Worm (Caenorhabditis elegans) whole organism, L4 larva: Measurements from ENCODE around the gene F44E2.3.

Experiments used
- D1046.2 ChIP-seq: fragments of 200-800 bp; sonication (Bioruptor generic); IDR thresholded peaks from 2 replicates; pipeline ENCODE4 v1.3.6; 2022; ENCODE audit warnings: missing genetic modification characterization, missing compliant biosample characterization
- F10B5.3 ChIP-seq: sonication (generic microtip); optimal IDR thresholded peaks from 2 replicates; lab custom pipeline; 2016; ENCODE audit warnings: mild to moderate bottlenecking, missing genetic modification characterization, missing compliant biosample characterization
- F37D6.2 ChIP-seq: sonication (generic microtip); optimal IDR thresholded peaks from 2 replicates; lab custom pipeline; 2016; ENCODE audit warnings: mild to moderate bottlenecking, missing genetic modification characterization, missing compliant biosample characterization
- T26A8.4 ChIP-seq: fragments of 200-800 bp; sonication (Bioruptor generic); IDR thresholded peaks from 2 replicates; pipeline ENCODE4 v1.3.6; 2022; ENCODE audit warnings: missing genetic modification characterization, missing compliant biosample characterization
- Y105C5A.15 ChIP-seq: fragments of 200-800 bp; sonication (Bioruptor generic); IDR thresholded peaks from 2 replicates; pipeline ENCODE4 v1.3.6; 2022; ENCODE audit warnings: missing genetic modification characterization, missing compliant biosample characterization
- Y48G9A.11 ChIP-seq: fragments of 200-800 bp; sonication (Bioruptor generic); IDR thresholded peaks from 2 replicates; pipeline ENCODE4 v1.3.6; 2022; ENCODE audit warnings: missing genetic modification reagents, missing genetic modification characterization, missing compliant biosample characterization
- Y5F2A.4 ChIP-seq: fragments of 200-800 bp; sonication (Bioruptor generic); optimal IDR thresholded peaks from 2 replicates; lab custom pipeline; 2018; ENCODE audit warnings: mild to moderate bottlenecking, missing genetic modification characterization, missing compliant biosample characterization
- ZK337.2 ChIP-seq: fragments of 200-800 bp; sonication (Bioruptor generic); IDR thresholded peaks from 2 replicates; pipeline ENCODE4 v1.3.6; 2022; ENCODE audit warnings: missing genetic modification reagents, missing genetic modification characterization, missing compliant biosample characterization
- aha-1 ChIP-seq: fragments of 150-350 bp; peaks from one replicate; lab custom pipeline; 2014; ENCODE audit warnings: missing biosample characterization, missing genetic modification characterization
- aly-2 ChIP-seq: sonication (generic microtip); optimal IDR thresholded peaks from 2 replicates; lab custom pipeline; 2018; ENCODE audit warnings: missing biosample characterization, missing genetic modification characterization
- arid-1 ChIP-seq: fragments of 200-800 bp; sonication (Bioruptor generic); conservative IDR thresholded peaks from 2 replicates; pipeline ENCODE4 v1.3.6; 2022; ENCODE audit warnings: missing genetic modification reagents, missing genetic modification characterization, missing compliant biosample characterization
- ceh-28 ChIP-seq: fragments of 150-350 bp; optimal IDR thresholded peaks from 2 replicates; lab custom pipeline; 2014; ENCODE audit warnings: missing biosample characterization, missing genetic modification reagents, missing genetic modification characterization
- ceh-32 ChIP-seq: sonication (generic microtip); optimal IDR thresholded peaks from 2 replicates; lab custom pipeline; 2016; ENCODE audit warnings: mild to moderate bottlenecking, missing genetic modification characterization, missing compliant biosample characterization; ENCODE audit not compliant: poor library complexity
- ceh-44 ChIP-seq: fragments of 200-800 bp; sonication (Bioruptor generic); IDR thresholded peaks from 2 replicates; pipeline ENCODE4 v1.3.6; 2022; ENCODE audit warnings: missing genetic modification reagents, missing genetic modification characterization, missing compliant biosample characterization
- ceh-82 ChIP-seq: sonication (generic microtip); optimal IDR thresholded peaks from 2 replicates; lab custom pipeline; 2017; ENCODE audit warnings: missing biosample characterization, missing genetic modification characterization
- daf-16 ChIP-seq, 3 experiments: sonication (generic microtip); optimal IDR thresholded peaks; 2 replicates each; lab custom pipeline; 2016 to 2017; ENCODE audit warnings: missing genetic modification characterization in 3 of 3, missing genetic modification reagents in 3 of 3, mild to moderate bottlenecking in 2 of 3, missing compliant biosample characterization in 2 of 3, missing biosample characterization in 1 of 3, moderate library complexity in 1 of 3
- dmd-9 ChIP-seq: fragments of 200-800 bp; sonication (Bioruptor generic); IDR thresholded peaks from 2 replicates; pipeline ENCODE4 v1.3.6; 2022; ENCODE audit warnings: missing genetic modification reagents, missing genetic modification characterization, missing compliant biosample characterization
- dpl-1 ChIP-seq: fragments of 150-350 bp; optimal IDR thresholded peaks from 2 replicates; lab custom pipeline; 2014; ENCODE audit warnings: missing biosample characterization, missing genetic modification reagents, missing genetic modification characterization
- duxl-1 ChIP-seq: sonication (generic microtip); optimal IDR thresholded peaks from 2 replicates; lab custom pipeline; 2016; ENCODE audit warnings: mild to moderate bottlenecking, missing genetic modification characterization, moderate library complexity, missing compliant biosample characterization; ENCODE audit not compliant: poor library complexity
- dve-1 ChIP-seq: sonication (generic microtip); optimal IDR thresholded peaks from 2 replicates; lab custom pipeline; 2017; ENCODE audit warnings: antibody characterized with exemption, mild to moderate bottlenecking, missing genetic modification characterization, missing compliant biosample characterization; ENCODE audit not compliant: insufficient read depth
- egl-43 ChIP-seq: fragments of 200-800 bp; sonication (Bioruptor generic); IDR thresholded peaks from 2 replicates; pipeline ENCODE4 v1.3.6; 2022; ENCODE audit warnings: missing genetic modification reagents, missing genetic modification characterization, missing compliant biosample characterization
- gei-8 ChIP-seq: fragments of 200-800 bp; sonication (Bioruptor generic); optimal IDR thresholded peaks from 2 replicates; lab custom pipeline; 2018; ENCODE audit warnings: mild to moderate bottlenecking, missing genetic modification characterization, missing compliant biosample characterization
- jun-1 ChIP-seq: fragments of 150-350 bp; optimal IDR thresholded peaks from 2 replicates; lab custom pipeline; 2014; ENCODE audit warnings: missing biosample characterization, missing genetic modification reagents, missing genetic modification characterization
- lin-13 ChIP-seq: fragments of 150-350 bp; optimal IDR thresholded peaks from 2 replicates; lab custom pipeline; 2014; ENCODE audit warnings: missing biosample characterization, missing genetic modification reagents, missing genetic modification characterization
- lir-3 ChIP-seq: sonication (generic microtip); optimal IDR thresholded peaks from 2 replicates; lab custom pipeline; 2016; ENCODE audit warnings: mild to moderate bottlenecking, missing genetic modification characterization, missing compliant biosample characterization
- lsy-2 ChIP-seq, 2 experiments: fragments of 150-350 bp in 1 of 2; sonication (generic microtip) in 1 of 2; optimal IDR thresholded peaks; 2 replicates each; lab custom pipeline; 2014 to 2017; ENCODE audit warnings: missing biosample characterization in 2 of 2, missing genetic modification characterization in 2 of 2
- mdt-29 ChIP-seq: fragments of 200-800 bp; sonication (Bioruptor generic); IDR thresholded peaks from 2 replicates; pipeline ENCODE4 v1.3.6; 2022; ENCODE audit warnings: missing genetic modification reagents, missing genetic modification characterization, missing compliant biosample characterization
- mep-1 ChIP-seq: fragments of 150-350 bp; sonication (generic microtip); optimal IDR thresholded peaks from 3 replicates; lab custom pipeline; 2014; ENCODE audit warnings: missing biosample characterization, missing genetic modification characterization
- mes-2 ChIP-seq: sonication (generic microtip); optimal IDR thresholded peaks from 2 replicates; lab custom pipeline; 2016; ENCODE audit warnings: missing genotype, mild to moderate bottlenecking, missing genetic modification characterization, missing compliant biosample characterization; ENCODE audit not compliant: poor library complexity, severe bottlenecking
- mxl-3 ChIP-seq: fragments of 200-800 bp; sonication (Bioruptor generic); optimal IDR thresholded peaks from 2 replicates; lab custom pipeline; 2018; ENCODE audit warnings: mild to moderate bottlenecking, missing genetic modification characterization, missing compliant biosample characterization
- nhr-10 ChIP-seq: fragments of 150-350 bp; optimal IDR thresholded peaks from 2 replicates; lab custom pipeline; 2014; ENCODE audit warnings: missing biosample characterization, missing genetic modification characterization
- nhr-25 ChIP-seq: sonication (generic microtip); optimal IDR thresholded peaks from 2 replicates; lab custom pipeline; 2017; ENCODE audit warnings: missing genetic modification characterization, mild to moderate bottlenecking, missing compliant biosample characterization, antibody characterized with exemption, moderate library complexity, borderline replicate concordance; ENCODE audit not compliant: insufficient read depth
- nhr-41 ChIP-seq: fragments of 200-800 bp; sonication (Bioruptor generic); IDR thresholded peaks from 2 replicates; pipeline ENCODE4 v1.3.6; 2022; ENCODE audit warnings: missing genetic modification reagents, missing genetic modification characterization, missing compliant biosample characterization
- nhr-42 ChIP-seq: fragments of 200-800 bp; sonication (Bioruptor generic); IDR thresholded peaks from 2 replicates; pipeline ENCODE4 v1.3.6; 2022; ENCODE audit warnings: missing genetic modification characterization, missing compliant biosample characterization
- nhr-77 ChIP-seq: fragments of 150-350 bp; optimal IDR thresholded peaks from 2 replicates; lab custom pipeline; 2014; ENCODE audit warnings: missing biosample characterization, missing genetic modification characterization
- pha-4 ChIP-seq, 2 experiments: fragments of 150-350 bp in 1 of 2; fragments of 200-800 bp in 1 of 2; sonication (Bioruptor generic) in 1 of 2; IDR thresholded peaks in 1 of 2; optimal IDR thresholded peaks in 1 of 2; 2 replicates each; pipeline versions ENCODE4 v1.3.6 to Lab custom; 2014 to 2022; ENCODE audit warnings: missing genetic modification characterization in 2 of 2, missing genetic modification reagents in 2 of 2, missing biosample characterization in 1 of 2, missing compliant biosample characterization in 1 of 2
- pqm-1 ChIP-seq: sonication (generic microtip); optimal IDR thresholded peaks from 2 replicates; lab custom pipeline; 2017; ENCODE audit warnings: missing biosample characterization, missing genetic modification characterization
- saeg-2 ChIP-seq: fragments of 200-800 bp; sonication (Bioruptor generic); IDR thresholded peaks from 2 replicates; pipeline ENCODE4 v1.3.6; 2022; ENCODE audit warnings: missing genetic modification reagents, missing genetic modification characterization, missing compliant biosample characterization
- tra-1 ChIP-seq: fragments of 200-800 bp; sonication (Bioruptor generic); IDR thresholded peaks from 2 replicates; pipeline ENCODE4 v1.3.6; 2022; ENCODE audit warnings: missing genetic modification reagents, missing genetic modification characterization, missing compliant biosample characterization
- unc-62 ChIP-seq, 3 experiments: fragments of 150-350 bp in 1 of 3; sonication (generic microtip); optimal IDR thresholded peaks in 2 of 3; peaks in 1 of 3; 1 replicate in 1 of 3; 2 replicates in 2 of 3; lab custom pipeline; 2014 to 2017; ENCODE audit warnings: missing biosample characterization in 3 of 3, missing genetic modification characterization in 3 of 3, missing genetic modification reagents in 3 of 3, missing genotype in 1 of 3
- zag-1 ChIP-seq: fragments of 150-350 bp; optimal IDR thresholded peaks from 2 replicates; lab custom pipeline; 2014; ENCODE audit warnings: missing biosample characterization, missing genetic modification characterization
- ztf-7 ChIP-seq: fragments of 150-350 bp; optimal IDR thresholded peaks from 2 replicates; lab custom pipeline; 2014; ENCODE audit warnings: missing biosample characterization, missing genetic modification characterization

F44E2.3 gene

DNA sequence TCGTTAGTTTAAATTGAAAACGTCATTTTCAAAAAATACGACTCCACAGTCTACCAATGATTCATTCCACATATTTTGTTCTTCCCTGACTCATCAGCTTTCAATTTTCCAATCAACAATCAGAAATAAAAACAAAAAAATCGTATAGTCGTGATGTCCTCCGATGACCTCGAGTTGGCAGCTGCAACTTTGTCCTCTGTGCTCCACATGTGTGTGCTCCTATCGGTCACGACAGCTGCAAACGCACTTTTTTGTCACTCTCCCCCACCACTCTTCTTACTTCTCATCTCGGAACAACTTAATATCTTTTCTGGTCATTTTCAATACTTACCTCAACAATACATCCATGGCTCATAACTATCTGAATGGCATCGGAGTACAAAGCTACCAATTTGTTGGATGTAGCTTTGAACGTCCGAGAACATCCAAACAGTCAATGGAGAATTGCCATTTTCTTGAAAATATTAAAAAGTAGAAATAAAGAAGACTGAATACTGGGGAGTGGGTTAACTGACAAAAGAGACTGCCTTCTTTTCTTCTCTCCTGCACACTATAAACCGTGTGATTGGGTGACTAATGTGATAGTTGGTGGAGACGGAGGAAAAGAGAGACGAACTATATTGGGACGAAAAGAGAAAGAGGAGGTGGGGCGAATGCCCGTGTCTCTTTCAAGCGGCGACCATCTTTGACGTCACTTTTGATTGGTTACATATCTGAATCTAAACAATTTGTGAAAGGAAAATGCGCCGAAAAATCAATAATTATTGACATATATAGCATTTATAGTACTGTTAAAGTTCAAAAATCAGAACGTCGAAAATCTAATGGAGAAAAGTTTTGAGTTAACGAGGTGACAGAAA lies 38.1 kb upstream of the F44E2.3 start (continued):
- TF ChIP-seq mes-2 (tag; lab: Kevin White, UChicago): peak; percentile 41
- peak; percentile 38 for TF ChIP-seq mep-1
- TF ChIP-seq pha-4 (GFP tag; IDR thresholded peaks at IDR 0.05; lab: Robert Waterston, UW): no peak
- TF ChIP-seq pha-4 (tag; optimal IDR thresholded peaks at IDR 0.05; lab: Kevin White, UChicago): peak; percentile 39
- TF ChIP-seq lsy-2 (tag; optimal IDR thresholded peaks at IDR 0.05; lab: Kevin White, UChicago): peak in 1 of 2 experiments; percentile 42
- no peak for TF ChIP-seq D1046.2 (GFP tag; lab: Robert Waterston, UW)
- TF ChIP-seq lin-13: peak; percentile 53
- TF ChIP-seq ZK337.2 (GFP tag; lab: Robert Waterston, UW): peak; percentile 38; the same call in 1 of the 2 replicates
- TF ChIP-seq ceh-82: no peak

- no peak for TF ChIP-seq daf-16 (GFP tag; optimal IDR thresholded peaks at IDR 0.05; lab: Kevin White, UChicago)
- TF ChIP-seq daf-16 (tag; optimal IDR thresholded peaks at IDR 0.05; lab: Kevin White, UChicago): peak; percentile 60
- no peak for TF ChIP-seq Y5F2A.4
- TF ChIP-seq aha-1 (tag; lab: Kevin White, UChicago): peak; percentile 99
- no peak for TF ChIP-seq arid-1 (GFP tag; lab: Robert Waterston, UW)
- TF ChIP-seq ceh-28 (tag; lab: Kevin White, UChicago): no peak
- TF ChIP-seq egl-43 (GFP tag; lab: Robert Waterston, UW): no peak
- no peak for TF ChIP-seq mdt-29
- TF ChIP-seq nhr-41 (GFP tag; lab: Robert Waterston, UW): no peak
- TF ChIP-seq Y105C5A.15 (GFP tag; lab: Robert Waterston, UW): 0 out of 2 replicates have a peak, but pooled peaks have one; percentile 13
- TF ChIP-seq F37D6.2 (tag; lab: Kevin White, UChicago): no peak
- no peak for TF ChIP-seq nhr-77 (tag; lab: Kevin White, UChicago)
- TF ChIP-seq ceh-82: no peak
- no peak for TF ChIP-seq pqm-1
These were observed 36.9 kb upstream of the F44E2.3 start for ce11 chrIII:8866038-8866437.

DNA sequence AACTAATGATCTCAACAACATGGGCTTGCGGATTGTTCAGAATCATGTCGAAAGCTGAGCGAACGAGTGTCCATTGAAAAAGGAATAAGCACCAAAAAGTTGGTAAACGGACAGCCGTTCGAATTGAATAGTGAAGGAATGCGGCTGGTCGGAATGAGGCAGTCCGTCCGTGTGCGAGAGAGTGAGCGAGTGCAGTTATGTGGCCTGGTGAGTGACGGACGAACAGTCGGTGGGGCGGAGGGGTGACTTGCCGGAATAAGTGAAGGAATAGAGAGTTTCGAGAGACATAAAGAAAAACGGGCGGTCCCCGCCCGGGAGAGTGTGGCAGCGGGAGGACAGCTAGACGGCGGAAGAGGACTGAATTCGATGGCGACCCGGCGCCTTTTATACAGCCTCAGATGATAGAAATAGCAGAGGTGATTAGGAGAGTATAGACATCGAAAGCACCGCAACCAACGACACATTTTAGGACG lies 36.2 kb upstream of the F44E2.3 start:
- peak; percentile 90 for TF ChIP-seq pha-4 (GFP tag; IDR thresholded peaks at IDR 0.05; lab: Robert Waterston, UW)
- no peak for TF ChIP-seq pha-4 (tag; optimal IDR thresholded peaks at IDR 0.05; lab: Kevin White, UChicago)
- TF ChIP-seq ceh-44 (GFP tag; lab: Robert Waterston, UW): no peak
- peak; percentile 0 for TF ChIP-seq nhr-25 (tag; lab: Kevin White, UChicago)
- peak; percentile 81 for TF ChIP-seq nhr-42 (GFP tag; lab: Robert Waterston, UW)
- TF ChIP-seq saeg-2 (GFP tag; lab: Robert Waterston, UW): peak; percentile 75; the same call in 1 of the 2 replicates
- TF ChIP-seq ceh-32: no peak
- no peak for TF ChIP-seq F10B5.3 (tag; lab: Kevin White, UChicago)
- peak; percentile 89 for TF ChIP-seq mxl-3 (GFP tag; lab: Kevin White, UChicago)
- peak; percentile 26 for TF ChIP-seq lir-3
- no peak for TF ChIP-seq duxl-1 (tag; lab: Kevin White, UChicago)
- TF ChIP-seq dpl-1: peak; percentile 34
- TF ChIP-seq gei-8 (GFP tag; lab: Kevin White, UChicago): peak; percentile 82
- TF ChIP-seq aly-2: no peak
- TF ChIP-seq ceh-28 (tag; lab: Kevin White, UChicago): no peak
- peak; percentile 75 for TF ChIP-seq lin-13
- no peak for TF ChIP-seq F37D6.2 (tag; lab: Kevin White, UChicago)
- peak; percentile 73 for TF ChIP-seq dve-1 (tag; lab: Kevin White, UChicago)
- TF ChIP-seq unc-62 (GFP tag; optimal IDR thresholded peaks at IDR 0.05 in 1 of 2; lab: Kevin White, UChicago): peak in 1 of 2 experiments; percentile 97
- no peak for TF ChIP-seq unc-62 (tag; optimal IDR thresholded peaks at IDR 0.05; lab: Kevin White, UChicago)
- TF ChIP-seq T26A8.4 (GFP tag; lab: Robert Waterston, UW): peak; percentile 90
- TF ChIP-seq tra-1 (GFP tag; lab: Robert Waterston, UW): peak; percentile 82
- TF ChIP-seq zag-1 (tag; lab: Kevin White, UChicago): no peak
- 0 out of 2 replicates have a peak, but pooled peaks have one; percentile 17 for TF ChIP-seq Y105C5A.15 (GFP tag; lab: Robert Waterston, UW)
- peak; percentile 90 for TF ChIP-seq egl-43 (GFP tag; lab: Robert Waterston, UW)
- 0 out of 2 replicates have a peak, but pooled peaks have one; percentile 9 for TF ChIP-seq dmd-9 (GFP tag; lab: Robert Waterston, UW)
- peak; percentile 9 for TF ChIP-seq jun-1 (tag; lab: Kevin White, UChicago)
- TF ChIP-seq nhr-10 (tag; lab: Kevin White, UChicago): peak; percentile 52
- TF ChIP-seq pqm-1: peak; percentile 78
- no peak for TF ChIP-seq ztf-7
- peak; percentile 48; the same call in 1 of the 2 replicates for TF ChIP-seq Y48G9A.11 (GFP tag; lab: Robert Waterston, UW)
